Fruit fly (Drosophila melanogaster): ENCODE data around the gene CenG1A.

The CenG1A gene

dm6 chr2L:13839744-13840151, 4.4 kb downstream of the CenG1A start (continued):
- TF ChIP-seq CG4707 (GFP tag; optimal IDR thresholded peaks at IDR 0.05) (no peak), bab2 (GFP tag; optimal IDR thresholded peaks at IDR 0.05) (peak; percentile 64), CG2875 (GFP tag; optimal IDR thresholded peaks at IDR 0.05) (peak; percentile 86), CG4360 (GFP tag; IDR thresholded peaks at IDR 0.05) (no peak), CG6765 (GFP tag; optimal IDR thresholded peaks at IDR 0.05) (peak; percentile 37), CG31441 (GFP tag; IDR thresholded peaks at IDR 0.05) (peak; percentile 88), bsh (GFP tag; optimal IDR thresholded peaks at IDR 0.05) (peak; percentile 79 to 93), scrt (GFP tag; optimal IDR thresholded peaks at IDR 0.05) (peak; percentile 53), chinmo (GFP tag; IDR thresholded peaks at IDR 0.05; ENCODE audit: partially characterized antibody) (0 out of 4 replicates have a peak, but pooled peaks have one; percentile 14), CG14014 (GFP tag; IDR thresholded peaks at IDR 0.05) (peak; percentile 76), CHES-1-like (GFP tag; optimal IDR thresholded peaks at IDR 0.05) (peak; percentile 30), CG10979 (tag; optimal IDR thresholded peaks at IDR 0.05) (peak; percentile 85), Ets97D (GFP tag; optimal IDR thresholded peaks at IDR 0.05) (peak; percentile 57), Dll (GFP tag; IDR thresholded peaks at IDR 0.05; ENCODE audit: partially characterized antibody) (no peak), ase (GFP tag; IDR thresholded peaks at IDR 0.05) (peak; percentile 53; the same call in 1 of the 3 replicates), HHEX (GFP tag; optimal IDR thresholded peaks at IDR 0.05) (peak; percentile 61), trh (GFP tag; optimal IDR thresholded peaks at IDR 0.05) (peak; percentile 56), disco-r (GFP tag; optimal IDR thresholded peaks at IDR 0.05) (peak; percentile 42), CG9727 (GFP tag; optimal IDR thresholded peaks at IDR 0.05) (peak; percentile 88), da (GFP tag; optimal IDR thresholded peaks at IDR 0.05) (no peak), CG2889 (GFP tag; IDR thresholded peaks at IDR 0.05) (peak; percentile 58; the same call in 1 of the 3 replicates), sr (GFP tag; IDR thresholded peaks at IDR 0.05) (no peak), CG9932 (GFP tag; IDR thresholded peaks at IDR 0.05) (peak; percentile 58; the same call in 1 of the 2 replicates), bowl (GFP tag; IDR thresholded peaks at IDR 0.05) (no peak), Hmr (GFP tag; optimal IDR thresholded peaks at IDR 0.05) (peak; percentile 74), Blimp-1 (GFP tag; optimal IDR thresholded peaks at IDR 0.05) (peak; percentile 82), jigr1 (GFP tag; IDR thresholded peaks at IDR 0.05) (peak; percentile 83; the same call in 2 of the 3 replicates), CG8478 (optimal IDR thresholded peaks at IDR 0.05) (no peak), HLH3B (GFP tag; IDR thresholded peaks at IDR 0.05) (peak; percentile 84), crp (GFP tag; optimal IDR thresholded peaks at IDR 0.05) (peak in 1 of 2 experiments; percentile 17), CG10267 (tag; optimal IDR thresholded peaks at IDR 0.05) (peak; percentile 72), Pdp1 (GFP tag; optimal IDR thresholded peaks at IDR 0.05) (peak; percentile 73 to 76), CG11696 (GFP tag; IDR thresholded peaks at IDR 0.05) (peak; percentile 46; the same call in 1 of the 2 replicates), YL-1 (GFP tag; optimal IDR thresholded peaks at IDR 0.05) (peak; percentile 41), CG11504 (tag; optimal IDR thresholded peaks at IDR 0.05) (peak; percentile 95), seq (GFP tag; IDR thresholded peaks at IDR 0.05) (peak; percentile 57), CG3995 (GFP tag; optimal IDR thresholded peaks at IDR 0.05) (peak; percentile 17), knrl (GFP tag; IDR thresholded peaks at IDR 0.05; ENCODE audit: partially characterized antibody) (no peak), zen (tag; optimal IDR thresholded peaks at IDR 0.05) (peak; percentile 60), grau (tag; optimal IDR thresholded peaks at IDR 0.05) (peak; percentile 86), Poxn (GFP tag; IDR thresholded peaks at IDR 0.05) (peak; percentile 33; the same call in 1 of the 2 replicates), Atf-2 (GFP tag; optimal IDR thresholded peaks at IDR 0.05) (peak; percentile 86), esg (GFP tag; conservative IDR thresholded peaks at IDR 0.05) (peak; percentile 86), caup (GFP tag; optimal IDR thresholded peaks at IDR 0.05; ENCODE audit: severe bottlenecking) (peak; percentile 47), danr (GFP tag; IDR thresholded peaks at IDR 0.05) (peak; percentile 74), CG15073 (GFP tag; optimal IDR thresholded peaks at IDR 0.05) (no peak), zf30C (GFP tag; optimal IDR thresholded peaks at IDR 0.05) (peak; percentile 18), CG10959 (GFP tag; IDR thresholded peaks at IDR 0.05) (peak; percentile 36; the same call in 1 of the 2 replicates), D19B (GFP tag; optimal IDR thresholded peaks at IDR 0.05) (peak; percentile 39), Fer3 (tag; optimal IDR thresholded peaks at IDR 0.05) (peak; percentile 76)

All from whole organism, embryonic.